Fruit fly (Drosophila melanogaster): Measurements from ENCODE around the gene m.

The m gene

DNA sequence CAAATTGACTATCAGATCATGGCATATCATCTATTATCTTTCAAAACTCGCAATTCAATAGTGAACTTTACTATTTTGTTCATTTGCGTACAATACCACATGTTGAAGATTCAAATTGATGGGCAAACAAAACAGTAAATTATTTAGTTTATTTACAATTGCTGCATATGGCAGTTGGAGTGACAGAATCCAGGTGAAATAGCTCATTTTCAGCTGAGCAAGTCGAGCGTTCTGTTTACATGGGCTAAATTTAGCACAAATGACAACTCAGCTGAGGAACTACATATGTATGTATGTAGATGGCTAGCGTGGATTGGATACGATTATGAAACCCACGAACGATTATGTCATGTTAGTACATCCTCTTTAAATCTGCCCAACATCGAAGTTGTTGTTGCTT is 58.8 kb downstream of the m start:
- TF ChIP-seq Ets98B (GFP tag; IDR thresholded peaks at IDR 0.05) (no peak), CG34367 (tag; optimal IDR thresholded peaks at IDR 0.05) (no peak), CG9948 (tag; optimal IDR thresholded peaks at IDR 0.05) (no peak), CG14655 (GFP tag; optimal IDR thresholded peaks at IDR 0.05) (no peak), CG12605 (GFP tag; IDR thresholded peaks at IDR 0.05) (no peak), CG17806 (tag; optimal IDR thresholded peaks at IDR 0.05) (no peak), EcR (GFP tag; optimal IDR thresholded peaks at IDR 0.05) (no peak), CG8159 (tag; optimal IDR thresholded peaks at IDR 0.05) (no peak), gl (tag; optimal IDR thresholded peaks at IDR 0.05) (no peak), CG10348 (GFP tag; IDR thresholded peaks at IDR 0.05) (no peak), Pif1A (GFP tag; optimal IDR thresholded peaks at IDR 0.05) (no peak), CG8301 (tag; optimal IDR thresholded peaks at IDR 0.05) (no peak), Snoo (tag; optimal IDR thresholded peaks at IDR 0.05) (no peak), CG13204 (GFP tag; optimal IDR thresholded peaks at IDR 0.05) (no peak)

DNA sequence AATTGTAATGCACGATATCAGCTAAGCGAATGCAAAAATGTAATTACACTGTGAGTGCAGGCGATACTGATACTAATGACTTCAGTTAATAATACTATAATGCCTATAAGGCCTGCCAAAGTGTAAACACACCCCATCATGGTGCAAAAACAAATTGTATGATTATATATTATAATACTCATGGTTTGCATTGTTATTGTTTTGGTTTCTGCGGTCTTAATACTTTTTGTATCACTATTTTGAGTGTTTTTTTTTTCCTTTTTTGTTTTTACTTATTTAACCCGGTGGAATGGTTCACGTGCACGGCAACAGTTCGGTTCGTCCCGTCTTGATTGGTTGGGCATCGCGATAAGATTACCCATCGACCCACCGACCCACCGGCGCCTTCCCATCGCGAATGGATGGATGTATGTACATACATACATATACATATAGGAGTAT is 59.7 kb downstream of the m start:
- no peak for TF ChIP-seq CG14655 (GFP tag; optimal IDR thresholded peaks at IDR 0.05)
- TF ChIP-seq CG10348 (GFP tag; IDR thresholded peaks at IDR 0.05), result no peak
- peak; percentile 26 for TF ChIP-seq EcR (GFP tag; optimal IDR thresholded peaks at IDR 0.05)

DNA sequence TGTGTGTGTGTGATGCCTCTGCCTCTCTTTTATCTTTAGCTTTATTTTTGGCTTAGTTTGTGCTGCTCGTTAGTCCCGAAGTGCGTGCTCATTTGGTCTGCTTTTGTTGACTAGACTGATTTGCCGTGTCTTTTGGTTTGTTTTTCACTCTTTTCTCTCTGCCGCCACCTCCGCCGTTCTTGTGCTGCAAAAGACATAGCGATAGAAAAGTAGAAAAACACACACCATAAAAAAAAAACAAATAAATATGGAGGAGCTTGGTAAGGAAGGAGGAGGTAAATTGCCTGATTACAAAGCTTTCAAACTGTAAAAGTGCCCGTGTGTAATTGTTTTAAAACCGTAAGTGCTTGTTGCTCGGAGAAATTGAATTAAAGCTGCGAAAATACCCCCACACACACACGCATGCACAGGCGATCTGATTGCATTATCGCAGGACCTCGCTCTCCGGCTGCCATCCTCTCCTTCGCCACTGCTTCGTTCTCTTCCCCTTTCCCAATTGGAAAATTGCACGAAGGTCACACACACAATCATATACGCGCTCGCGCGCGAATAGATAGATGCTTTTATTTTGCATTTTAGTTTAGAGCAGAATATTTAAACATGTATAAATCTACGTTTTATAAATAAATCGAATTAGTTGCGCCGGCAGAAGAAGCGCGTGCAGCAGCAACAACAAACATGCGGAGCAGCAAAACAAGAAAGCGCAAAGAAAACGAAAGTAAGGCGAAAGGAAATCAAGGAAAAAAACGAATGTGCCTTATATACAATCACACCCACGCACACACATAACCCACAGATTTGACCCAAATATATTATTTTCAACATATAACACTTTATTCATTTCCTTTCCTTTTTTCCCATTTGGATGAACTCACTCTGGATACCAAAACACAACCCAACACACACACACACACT is 61.5 kb downstream of the m start:
- peak; percentile 1 for TF ChIP-seq CG14655 (GFP tag; optimal IDR thresholded peaks at IDR 0.05)
- peak; percentile 33; the same call in 1 of the 3 replicates for TF ChIP-seq CG4496 (GFP tag; IDR thresholded peaks at IDR 0.05)
- TF ChIP-seq CG32121 (GFP tag; IDR thresholded peaks at IDR 0.05), result no peak

DNA sequence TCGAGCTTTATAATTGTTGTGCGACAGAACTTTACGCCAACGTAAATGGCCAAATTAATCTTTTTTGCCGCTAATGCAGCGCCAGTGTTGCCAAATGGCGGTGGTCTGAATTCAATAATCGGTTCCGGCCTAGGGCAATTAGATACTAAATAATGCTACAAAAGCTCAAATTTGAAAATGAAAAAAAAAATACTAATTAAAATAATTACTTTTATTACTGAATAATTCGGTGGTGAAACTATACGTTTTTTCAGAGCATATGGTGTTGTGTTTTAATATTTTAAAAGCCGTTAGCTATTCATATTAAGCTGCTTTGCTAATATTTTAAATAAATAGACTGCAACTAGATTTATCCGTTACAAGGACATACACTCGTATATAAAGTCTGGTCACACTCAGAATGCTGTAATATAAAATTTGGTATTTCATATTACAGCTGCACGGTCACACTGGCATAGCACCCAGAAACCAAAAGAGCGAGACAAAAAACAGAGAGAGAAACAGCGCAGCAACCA is 62.4 kb downstream of the m start, which contains the start of the genes CG1578 and rudhira:
TSS of gene CG1578 (minus strand) at position 118 of the 515 bp plus-strand sequence.
TSS of gene rudhira (plus strand) at position 465 of the 515 bp plus-strand sequence.
- no peak for TF ChIP-seq CG17806 (tag; optimal IDR thresholded peaks at IDR 0.05)
- no peak for TF ChIP-seq CG4496 (GFP tag; IDR thresholded peaks at IDR 0.05)
- TF ChIP-seq CG8159 (tag; optimal IDR thresholded peaks at IDR 0.05), result no peak
- no peak for TF ChIP-seq CG9948 (tag; optimal IDR thresholded peaks at IDR 0.05)
- no peak for TF ChIP-seq CG15710 (tag; optimal IDR thresholded peaks at IDR 0.05)
- TF ChIP-seq rn (GFP tag; IDR thresholded peaks at IDR 0.05), result no peak
- TF ChIP-seq fd96Ca (GFP tag; IDR thresholded peaks at IDR 0.05), result no peak
- TF ChIP-seq gl (tag; optimal IDR thresholded peaks at IDR 0.05), result no peak
- TF ChIP-seq Snoo (tag; optimal IDR thresholded peaks at IDR 0.05), result no peak
- no peak for TF ChIP-seq CG13204 (GFP tag; optimal IDR thresholded peaks at IDR 0.05)
- TF ChIP-seq CG14655 (GFP tag; optimal IDR thresholded peaks at IDR 0.05), result no peak
- no peak for TF ChIP-seq Pif1A (GFP tag; optimal IDR thresholded peaks at IDR 0.05)
- TF ChIP-seq CG34367 (tag; optimal IDR thresholded peaks at IDR 0.05), result no peak
- no peak for TF ChIP-seq D1 (tag; optimal IDR thresholded peaks at IDR 0.05)
- TF ChIP-seq CG32121 (GFP tag; IDR thresholded peaks at IDR 0.05), result no peak
- TF ChIP-seq CG8301 (tag; optimal IDR thresholded peaks at IDR 0.05), result no peak
- TF ChIP-seq Ets98B (GFP tag; IDR thresholded peaks at IDR 0.05), result no peak
- no peak for TF ChIP-seq EcR (GFP tag; optimal IDR thresholded peaks at IDR 0.05)
- no peak for TF ChIP-seq CG12605 (GFP tag; IDR thresholded peaks at IDR 0.05)

DNA sequence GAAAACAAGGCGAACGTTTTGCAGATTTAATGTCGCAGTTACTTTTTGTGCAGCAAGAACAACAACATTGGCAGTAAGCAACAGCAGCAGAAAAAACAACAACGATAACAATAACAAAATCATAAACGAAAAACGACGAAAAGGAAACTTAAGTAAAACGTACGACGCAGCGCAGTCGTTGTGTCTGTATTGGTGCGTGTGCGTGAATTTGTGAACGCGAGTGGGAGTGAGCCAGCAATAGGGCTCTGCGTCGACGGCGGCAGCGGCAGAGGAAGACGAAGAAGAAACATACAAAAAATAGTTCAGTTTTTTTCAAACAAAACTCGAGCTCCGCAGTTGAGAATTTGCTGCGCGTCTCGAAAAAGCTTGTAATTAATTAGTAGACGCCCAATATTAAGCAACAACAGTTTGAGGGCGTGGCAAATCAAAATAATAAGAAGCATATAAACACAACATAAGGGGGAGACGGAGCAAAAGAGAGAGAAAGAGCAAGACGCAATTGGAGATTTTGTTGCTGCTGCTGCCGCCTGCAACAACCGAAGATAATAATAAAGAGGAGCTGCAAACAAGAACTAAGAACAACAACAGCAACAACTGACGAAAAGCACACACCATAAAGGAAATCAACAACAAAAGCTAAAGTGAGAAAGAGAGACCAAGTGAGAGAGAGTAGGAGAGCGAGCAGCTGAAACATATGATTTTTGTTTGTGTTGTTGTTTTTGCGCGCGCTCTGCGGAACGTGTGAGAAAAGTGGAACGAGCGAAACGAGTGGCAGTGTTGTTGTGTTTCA is 63.3 kb downstream of the m start:
- TF ChIP-seq EcR (GFP tag; optimal IDR thresholded peaks at IDR 0.05) (no peak), CG12605 (GFP tag; IDR thresholded peaks at IDR 0.05) (0 out of 2 replicates have a peak, but pooled peaks have one; percentile 6), Ets98B (GFP tag; IDR thresholded peaks at IDR 0.05) (peak; percentile 22; the same call in 1 of the 2 replicates), CG8159 (tag; optimal IDR thresholded peaks at IDR 0.05) (no peak), CG8301 (tag; optimal IDR thresholded peaks at IDR 0.05) (no peak), Pif1A (GFP tag; optimal IDR thresholded peaks at IDR 0.05) (no peak), CG14655 (GFP tag; optimal IDR thresholded peaks at IDR 0.05) (no peak), CG34367 (tag; optimal IDR thresholded peaks at IDR 0.05) (no peak), CG4496 (GFP tag; IDR thresholded peaks at IDR 0.05) (no peak; the same call in 2 of the 3 replicates), CG13204 (GFP tag; optimal IDR thresholded peaks at IDR 0.05) (peak; percentile 22), gl (tag; optimal IDR thresholded peaks at IDR 0.05) (peak; percentile 19), CG32121 (GFP tag; IDR thresholded peaks at IDR 0.05) (no peak), CG10348 (GFP tag; IDR thresholded peaks at IDR 0.05) (no peak), CG9948 (tag; optimal IDR thresholded peaks at IDR 0.05) (no peak), Snoo (tag; optimal IDR thresholded peaks at IDR 0.05) (no peak), rn (GFP tag; IDR thresholded peaks at IDR 0.05) (no peak), Pif1B (GFP tag; optimal IDR thresholded peaks at IDR 0.05) (no peak), D1 (tag; optimal IDR thresholded peaks at IDR 0.05) (no peak), fd96Ca (GFP tag; IDR thresholded peaks at IDR 0.05) (peak; percentile 48; the same call in 1 of the 3 replicates)
